Worm (Caenorhabditis elegans): ENCODE data around the gene Y46G5A.47.

The Y46G5A.47 gene

ce11 chrII:12805161-12805560 lies at the start of gene Y46G5A.47, which contains the start of gene Y46G5A.18:
TSS of gene Y46G5A.47 (minus strand) at chrII:12805306.
TSS of gene Y46G5A.18 (minus strand) at chrII:12805261.
- no peak for TF ChIP-seq unc-62 (GFP tag; optimal IDR thresholded peaks at IDR 0.05)

- no peak for TF ChIP-seq unc-62 (GFP tag; optimal IDR thresholded peaks at IDR 0.05)
Observed at ce11 chrII:12850129-12850528, 45.0 kb upstream of the Y46G5A.47 start, which contains the start of gene Y46G5A.28. TSS of gene Y46G5A.28 (plus strand) at chrII:12850429.

- TF ChIP-seq unc-62 (GFP tag; optimal IDR thresholded peaks at IDR 0.05), result no peak
Observed at ce11 chrII:12847736-12848135, 42.6 kb upstream of the Y46G5A.47 start, which contains the start of gene pes-10. TSS of gene pes-10 (minus strand) at chrII:12847836.

ce11 chrII:12840057-12840456 lies 35.0 kb upstream of the Y46G5A.47 start, which contains the start of gene lgc-35:
TSS of gene lgc-35 (minus strand) at chrII:12840157.
- TF ChIP-seq unc-62 (GFP tag; optimal IDR thresholded peaks at IDR 0.05), result no peak

- no peak for TF ChIP-seq unc-62 (GFP tag; optimal IDR thresholded peaks at IDR 0.05)
Observed at ce11 chrII:12830347-12830746, 25.2 kb upstream of the Y46G5A.47 start, which contains the start of gene bcmo-1. TSS of gene bcmo-1 (plus strand) at chrII:12830676.

ce11 chrII:12828863-12829262 lies 23.8 kb upstream of the Y46G5A.47 start, which contains the start of gene Y46G5A.23:
TSS of gene Y46G5A.23 (minus strand) at chrII:12828963.
- TF ChIP-seq unc-62 (GFP tag; optimal IDR thresholded peaks at IDR 0.05), result no peak

- TF ChIP-seq unc-62 (GFP tag; optimal IDR thresholded peaks at IDR 0.05), result no peak
Observed at ce11 chrII:12826752-12827151, 21.6 kb upstream of the Y46G5A.47 start, which contains the start of gene Y46G5A.38. TSS of gene Y46G5A.38 (plus strand) at chrII:12827052.

ce11 chrII:12824463-12824862 lies 19.4 kb upstream of the Y46G5A.47 start:
- TF ChIP-seq unc-62 (GFP tag; optimal IDR thresholded peaks at IDR 0.05), result no peak

- no peak for TF ChIP-seq unc-62 (GFP tag; optimal IDR thresholded peaks at IDR 0.05)
Observed at ce11 chrII:12823437-12823836, 18.3 kb upstream of the Y46G5A.47 start, which contains the start of gene Y46G5A.36. TSS of gene Y46G5A.36 (plus strand) at chrII:12823679.

ce11 chrII:12819979-12820378 lies 14.9 kb upstream of the Y46G5A.47 start:
- TF ChIP-seq unc-62 (GFP tag; optimal IDR thresholded peaks at IDR 0.05), result no peak

- no peak for TF ChIP-seq unc-62 (GFP tag; optimal IDR thresholded peaks at IDR 0.05)
Observed at ce11 chrII:12818488-12818887, 13.4 kb upstream of the Y46G5A.47 start, which contains the start of gene Y46G5A.22. TSS of gene Y46G5A.22 (minus strand) at chrII:12818588.

ce11 chrII:12816412-12817146 lies 11.5 kb upstream of the Y46G5A.47 start, which contains the start of gene acl-7:
TSS of gene acl-7 (minus strand) at chrII:12816462.
- TF ChIP-seq unc-62 (GFP tag; optimal IDR thresholded peaks at IDR 0.05), result no peak

ce11 chrII:12813253-12813652 lies 8.1 kb upstream of the Y46G5A.47 start:
- TF ChIP-seq unc-62 (GFP tag; optimal IDR thresholded peaks at IDR 0.05), result no peak

ce11 chrII:12810709-12811108 lies 5.6 kb upstream of the Y46G5A.47 start, which contains the start of gene Y46G5A.20:
TSS of gene Y46G5A.20 (plus strand) at chrII:12811009.
- no peak for TF ChIP-seq unc-62 (GFP tag; optimal IDR thresholded peaks at IDR 0.05)

ce11 chrII:12809725-12810124 lies 4.6 kb upstream of the Y46G5A.47 start:
- TF ChIP-seq unc-62 (GFP tag; optimal IDR thresholded peaks at IDR 0.05), result no peak

ce11 chrII:12808746-12809145 lies 3.6 kb upstream of the Y46G5A.47 start:
- TF ChIP-seq unc-62 (GFP tag; optimal IDR thresholded peaks at IDR 0.05), result no peak
